Worm (Caenorhabditis elegans) whole organism, midembryonic: Measurements from ENCODE around the gene srw-14.

Source experiments
- T22C8.4 ChIP-seq: fragments of 200-800 bp; sonication (Bioruptor generic); IDR thresholded peaks from 2 replicates; pipeline ENCODE4 v1.3.6; 2022; ENCODE audit warnings: missing genetic modification characterization, missing compliant biosample characterization
- cog-1 ChIP-seq: sonication (generic microtip); optimal IDR thresholded peaks from 2 replicates; lab custom pipeline; 2016; ENCODE audit warnings: missing genetic modification characterization, missing compliant biosample characterization
- flt-1 ChIP-seq: fragments of 200-800 bp; sonication (Bioruptor generic); IDR thresholded peaks from 2 replicates; pipeline ENCODE4 v1.3.6; 2022; ENCODE audit warnings: missing genetic modification characterization, missing compliant biosample characterization
- klf-2 ChIP-seq: fragments of 200-800 bp; sonication (Bioruptor generic); conservative IDR thresholded peaks from 2 replicates; pipeline ENCODE4 v1.3.6; 2022; ENCODE audit warnings: missing genetic modification reagents, missing genetic modification characterization, missing compliant biosample characterization
- med-1 ChIP-seq: sonication (generic microtip); optimal IDR thresholded peaks from 2 replicates; lab custom pipeline; 2017; ENCODE audit warnings: missing genetic modification characterization, mild to moderate bottlenecking, missing compliant biosample characterization, antibody characterized with exemption, missing genetic modification reagents; ENCODE audit not compliant: insufficient read depth
- ref-1 ChIP-seq: fragments of 200-800 bp; sonication (Bioruptor generic); conservative IDR thresholded peaks from 2 replicates; pipeline ENCODE4 v1.3.6; 2022; ENCODE audit warnings: missing genetic modification reagents, missing genetic modification characterization, missing compliant biosample characterization
- tab-1 ChIP-seq: fragments of 200-800 bp; sonication (Bioruptor generic); IDR thresholded peaks from 2 replicates; pipeline ENCODE4 v1.3.6; 2022; ENCODE audit warnings: missing genetic modification characterization, missing compliant biosample characterization
- ztf-23 ChIP-seq: fragments of 200-800 bp; sonication (Bioruptor generic); IDR thresholded peaks from 2 replicates; pipeline ENCODE4 v1.3.6; 2022; ENCODE audit warnings: missing genetic modification reagents, missing genetic modification characterization, missing compliant biosample characterization
- ztf-29 ChIP-seq: fragments of 200-800 bp; sonication (Bioruptor generic); IDR thresholded peaks from 2 replicates; pipeline ENCODE4 v1.3.6; 2022; ENCODE audit warnings: missing genetic modification reagents, missing genetic modification characterization, missing compliant biosample characterization

- TF ChIP-seq ref-1 (no peak), T22C8.4 (GFP tag; lab: Robert Waterston, UW) (no peak), klf-2 (GFP tag; lab: Robert Waterston, UW) (no peak), flt-1 (no peak), ztf-29 (GFP tag; lab: Robert Waterston, UW) (no peak), med-1 (GFP tag; lab: Kevin White, UChicago) (no peak), tab-1 (GFP tag; lab: Robert Waterston, UW) (no peak), ztf-23 (GFP tag; lab: Robert Waterston, UW) (no peak), cog-1 (tag; lab: Kevin White, UChicago) (no peak)
Observed at ce11 chrV:15235661-15236060, 9.9 kb downstream of the srw-14 start, which contains the start of gene nhr-164.
